Worm (Caenorhabditis elegans) whole organism, mixed stage, embryonic: ENCODE results near the gene T07D3.9.

ENCODE experiments used
- blmp-1 ChIP-seq: fragments of 150-350 bp; optimal IDR thresholded peaks from 2 replicates; lab custom pipeline; 2014; ENCODE audit warnings: missing biosample characterization, missing genetic modification characterization
- ceh-83 ChIP-seq: fragments of 200-800 bp; sonication (Bioruptor generic); optimal IDR thresholded peaks from 2 replicates; lab custom pipeline; 2018; ENCODE audit warnings: mild to moderate bottlenecking, missing genetic modification characterization, missing compliant biosample characterization
- hlh-1 ChIP-seq: fragments of 150-350 bp; optimal IDR thresholded peaks from 2 replicates; lab custom pipeline; 2014; ENCODE audit warnings: missing biosample characterization, missing genetic modification reagents, missing genetic modification characterization
- lin-13 ChIP-seq: fragments of 150-350 bp; optimal IDR thresholded peaks from 2 replicates; lab custom pipeline; 2014; ENCODE audit warnings: missing biosample characterization, missing genetic modification characterization
- lsy-2 ChIP-seq: fragments of 150-350 bp; optimal IDR thresholded peaks from 2 replicates; lab custom pipeline; 2014; ENCODE audit warnings: missing biosample characterization, missing genetic modification characterization
- mep-1 ChIP-seq: fragments of 150-350 bp; optimal IDR thresholded peaks from 2 replicates; lab custom pipeline; 2017; ENCODE audit warnings: missing biosample characterization, missing genetic modification reagents, missing genetic modification characterization, inconsistent platforms
- nhr-28 ChIP-seq: fragments of 150-350 bp; optimal IDR thresholded peaks from 2 replicates; lab custom pipeline; 2014; ENCODE audit warnings: missing biosample characterization, missing genetic modification characterization
- nhr-76 ChIP-seq: sonication (generic microtip); optimal IDR thresholded peaks from 2 replicates; lab custom pipeline; 2017; ENCODE audit warnings: missing biosample characterization, missing genetic modification characterization
- pha-4 ChIP-seq: fragments of 150-350 bp; optimal IDR thresholded peaks from 2 replicates; lab custom pipeline; 2018; ENCODE audit warnings: missing biosample characterization, missing genetic modification reagents, missing genetic modification characterization
- snpc-4 ChIP-seq: fragments of 150-350 bp; optimal IDR thresholded peaks from 2 replicates; lab custom pipeline; 2014; ENCODE audit warnings: missing biosample characterization, missing genetic modification characterization
- sptf-1 ChIP-seq: sonication (generic microtip); optimal IDR thresholded peaks from 2 replicates; lab custom pipeline; 2017; ENCODE audit warnings: mild to moderate bottlenecking, missing genetic modification characterization, moderate library complexity, missing compliant biosample characterization
- ztf-11 ChIP-seq: fragments of 150-350 bp; optimal IDR thresholded peaks from 2 replicates; lab custom pipeline; 2014; ENCODE audit warnings: missing biosample characterization, missing genetic modification characterization

DNA sequence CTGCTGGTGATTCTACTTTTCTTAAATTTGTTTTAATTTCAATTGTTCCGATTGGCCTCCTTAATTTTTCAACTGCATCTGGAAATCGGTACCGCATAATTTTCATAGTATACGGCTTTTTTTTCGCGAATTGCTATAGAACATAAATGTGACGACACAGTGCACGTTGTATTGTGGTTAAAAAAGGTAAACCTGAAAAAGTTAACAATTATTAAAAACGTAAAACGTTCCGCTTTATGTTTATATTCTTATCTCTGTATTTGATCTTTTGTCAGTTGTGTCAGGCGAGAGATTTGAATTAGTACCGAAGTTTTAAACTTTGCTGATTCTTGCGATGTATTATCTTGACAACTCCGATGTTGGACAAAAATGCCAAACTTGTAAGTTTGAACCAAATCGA, 39.1 kb downstream of the T07D3.9 start, which contains the start of gene Y46B2A.4:
- TF ChIP-seq lin-13 (no peak), hlh-1 (tag; lab: Kevin White, UChicago) (no peak), sptf-1 (no peak), pha-4 (tag; lab: Kevin White, UChicago) (no peak), snpc-4 (tag; lab: Kevin White, UChicago) (no peak), ceh-83 (no peak), nhr-28 (no peak), ztf-11 (tag; lab: Kevin White, UChicago) (no peak), nhr-76 (no peak), mep-1 (tag; lab: Kevin White, UChicago) (no peak), blmp-1 (tag; lab: Kevin White, UChicago) (no peak), lsy-2 (tag; lab: Kevin White, UChicago) (no peak)
